Fruit fly (Drosophila melanogaster): Measurements from ENCODE around the gene CG7251.
A peak's percentile ranks its signal among the peaks of the same experiment; 100 is the strongest.

The CG7251 gene

dm6 chr2L:5541935-5542685, 46.1 kb downstream of the CG7251 start, which contains the start of the genes Hel25E and Lam (continued):
- peak; percentile 78 for TF ChIP-seq nerfin-2 (GFP tag; IDR thresholded peaks at IDR 0.05; ENCODE audit: partially characterized antibody)
- peak; percentile 75 for TF ChIP-seq nmo (GFP tag; optimal IDR thresholded peaks at IDR 0.05)
- no peak for TF ChIP-seq zfh1 (GFP tag; IDR thresholded peaks at IDR 0.05)
- no peak for TF ChIP-seq ham (GFP tag; IDR thresholded peaks at IDR 0.05)
- TF ChIP-seq CG2712 (tag; optimal IDR thresholded peaks at IDR 0.05) = peak; percentile 55
- peak; percentile 50 for TF ChIP-seq Dp (GFP tag; optimal IDR thresholded peaks at IDR 0.05)
- peak; percentile 22 for TF ChIP-seq CG9609 (GFP tag; optimal IDR thresholded peaks at IDR 0.05)
- TF ChIP-seq E2f2 (GFP tag; IDR thresholded peaks at IDR 0.05) = 0 out of 2 replicates have a peak, but pooled peaks have one; percentile 40
- no peak for TF ChIP-seq B-H2 (GFP tag; optimal IDR thresholded peaks at IDR 0.05)
- TF ChIP-seq Meics (GFP tag; optimal IDR thresholded peaks at IDR 0.05) = no peak
- TF ChIP-seq oc (tag; optimal IDR thresholded peaks at IDR 0.05) = no peak
- peak; percentile 91 for TF ChIP-seq Scr (GFP tag; IDR thresholded peaks at IDR 0.05; ENCODE audit: partially characterized antibody)
- no peak for TF ChIP-seq CG11695 (GFP tag; IDR thresholded peaks at IDR 0.05)
- no peak for TF ChIP-seq CG3407 (GFP tag; optimal IDR thresholded peaks at IDR 0.05)
- TF ChIP-seq nerfin-1 (tag; optimal IDR thresholded peaks at IDR 0.05) = no peak
- peak; percentile 83 for TF ChIP-seq ato (GFP tag; IDR thresholded peaks at IDR 0.05; ENCODE audit: partially characterized antibody)
- no peak for TF ChIP-seq sim (GFP tag; IDR thresholded peaks at IDR 0.05)
- peak; percentile 3 for TF ChIP-seq CoRest (tag; optimal IDR thresholded peaks at IDR 0.05)
- TF ChIP-seq vnd (GFP tag; IDR thresholded peaks at IDR 0.05; ENCODE audit: partially characterized antibody) = peak; percentile 85
- no peak for TF ChIP-seq so (GFP tag; IDR thresholded peaks at IDR 0.05)
- peak; percentile 14; the same call in 1 of the 2 replicates for TF ChIP-seq E2f1 (GFP tag; IDR thresholded peaks at IDR 0.05)
- TF ChIP-seq CG6791 (GFP tag; IDR thresholded peaks at IDR 0.05; ENCODE audit: partially characterized antibody) = peak; percentile 81
- TF ChIP-seq crp (GFP tag; optimal IDR thresholded peaks at IDR 0.05) = peak in 1 of 2 experiments; percentile 21
- TF ChIP-seq CG12744 (GFP tag; optimal IDR thresholded peaks at IDR 0.05) = no peak
- peak; percentile 42 for TF ChIP-seq CHES-1-like (GFP tag; optimal IDR thresholded peaks at IDR 0.05)
- peak; percentile 85 for TF ChIP-seq zen2 (GFP tag; IDR thresholded peaks at IDR 0.05; ENCODE audit: partially characterized antibody)
- no peak for TF ChIP-seq Nf-YA (GFP tag; IDR thresholded peaks at IDR 0.05)
- TF ChIP-seq pzg (GFP tag; optimal IDR thresholded peaks at IDR 0.05) = peak; percentile 78
- peak; percentile 5 to 7 for TF ChIP-seq Pdp1 (GFP tag; optimal IDR thresholded peaks at IDR 0.05)
- TF ChIP-seq Ets97D (GFP tag; optimal IDR thresholded peaks at IDR 0.05) = peak; percentile 82
- peak; percentile 54; the same call in 2 of the 3 replicates for TF ChIP-seq CG7963 (GFP tag; IDR thresholded peaks at IDR 0.05; ENCODE audit: partially characterized antibody)
- 0 out of 2 replicates have a peak, but pooled peaks have one; percentile 16 for TF ChIP-seq CG10321 (GFP tag; IDR thresholded peaks at IDR 0.05)
- no peak for TF ChIP-seq CG14667 (GFP tag; IDR thresholded peaks at IDR 0.05)
- peak; percentile 60 for TF ChIP-seq NC2β (GFP tag; optimal IDR thresholded peaks at IDR 0.05)
- no peak for TF ChIP-seq CG10274 (GFP tag; optimal IDR thresholded peaks at IDR 0.05)
- TF ChIP-seq gfzf (GFP tag; optimal IDR thresholded peaks at IDR 0.05) = peak; percentile 94
- TF ChIP-seq CG15514 (GFP tag; optimal IDR thresholded peaks at IDR 0.05) = peak; percentile 73
- TF ChIP-seq CG10366 (GFP tag; IDR thresholded peaks at IDR 0.05) = no peak
- TF ChIP-seq tna (GFP tag; IDR thresholded peaks at IDR 0.05; ENCODE audit: partially characterized antibody) = peak; percentile 57
- TF ChIP-seq CG9932 (GFP tag; IDR thresholded peaks at IDR 0.05) = peak; percentile 35; the same call in 1 of the 2 replicates
- peak; percentile 9 for TF ChIP-seq CG12104 (GFP tag; optimal IDR thresholded peaks at IDR 0.05)
- no peak for TF ChIP-seq CG12236 (GFP tag; optimal IDR thresholded peaks at IDR 0.05)
- peak; percentile 95 for TF ChIP-seq CG13287 (GFP tag; IDR thresholded peaks at IDR 0.05; ENCODE audit: partially characterized antibody)
- peak; percentile 94 for TF ChIP-seq CG17359 (tag; optimal IDR thresholded peaks at IDR 0.05)
- peak; percentile 16 for TF ChIP-seq maf-S (GFP tag; optimal IDR thresholded peaks at IDR 0.05)
- peak; percentile 81 for TF ChIP-seq Med (GFP tag)
- peak; percentile 61 for TF ChIP-seq CG12659 (GFP tag; optimal IDR thresholded peaks at IDR 0.05)
